Fruit fly (Drosophila melanogaster): Measurements from ENCODE around the gene CG11656.

The CG11656 gene

DNA sequence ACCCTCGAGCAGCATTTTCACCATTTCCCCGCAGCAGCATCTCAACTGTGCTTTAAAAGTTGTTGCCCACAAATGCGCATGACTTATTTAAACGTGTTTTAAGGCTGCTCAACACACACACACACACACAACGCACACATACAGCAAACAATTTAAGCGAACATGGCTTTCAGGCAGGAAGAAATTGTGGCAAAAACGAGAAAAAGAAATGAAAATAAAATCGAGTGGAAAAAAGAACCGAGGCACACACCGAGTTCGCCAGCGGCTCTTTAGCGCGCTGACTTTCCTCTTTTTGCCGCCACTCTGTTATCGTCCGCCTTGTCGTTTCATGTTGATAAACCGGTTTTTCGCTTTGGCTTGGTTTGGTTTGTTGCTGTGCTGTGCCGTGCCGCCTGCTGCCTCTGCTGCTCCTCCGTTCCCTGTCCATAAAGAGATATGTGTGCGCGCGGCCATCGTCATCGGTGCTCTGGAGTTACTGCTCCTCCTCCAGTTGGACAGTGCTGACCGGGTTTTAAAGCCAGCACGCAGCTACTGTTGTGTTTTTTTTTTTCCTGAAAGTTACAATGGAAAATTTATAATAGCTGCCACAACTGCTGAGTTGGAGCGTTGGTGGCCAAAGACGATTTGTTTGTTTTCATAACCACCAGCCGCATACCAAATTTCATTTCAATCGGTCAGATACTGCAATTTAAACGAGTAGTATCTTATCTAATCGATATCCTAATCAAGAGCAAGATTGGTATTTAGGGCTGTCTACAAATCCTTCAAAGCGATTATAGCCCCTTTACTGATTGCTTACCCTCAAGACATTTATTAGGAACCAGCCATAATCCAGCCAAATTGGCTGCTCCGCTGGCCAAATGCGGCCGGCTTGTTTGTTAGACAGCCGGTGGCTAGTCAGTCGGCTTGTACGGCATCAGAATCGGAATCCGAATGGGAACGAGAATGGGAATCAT lies 6.4 kb downstream of the CG11656 start (continued):
- TF ChIP-seq ewg (GFP tag; optimal IDR thresholded peaks at IDR 0.05) (peak; percentile 78), CG12236 (GFP tag; optimal IDR thresholded peaks at IDR 0.05) (no peak), Spps (tag; optimal IDR thresholded peaks at IDR 0.05) (no peak), dpn (GFP tag; optimal IDR thresholded peaks at IDR 0.05) (peak in 1 of 2 experiments; percentile 12), HLH54F (GFP tag; optimal IDR thresholded peaks at IDR 0.05) (peak; percentile 5), Xbp1 (GFP tag; optimal IDR thresholded peaks at IDR 0.05) (no peak), CG1233 (GFP tag; optimal IDR thresholded peaks at IDR 0.05) (peak; percentile 23), CG1647 (GFP tag; optimal IDR thresholded peaks at IDR 0.05) (no peak), al (GFP tag; IDR thresholded peaks at IDR 0.05) (no peak), croc (GFP tag; conservative IDR thresholded peaks at IDR 0.05) (no peak), CG13287 (GFP tag; IDR thresholded peaks at IDR 0.05; ENCODE audit: partially characterized antibody) (no peak; the same call in 1 of the 2 replicates), Med (GFP tag) (peak; percentile 82), CG11560 (tag; IDR thresholded peaks at IDR 0.05) (no peak), ind (GFP tag; optimal IDR thresholded peaks at IDR 0.05) (no peak), Sin3A (optimal IDR thresholded peaks at IDR 0.05) (no peak), CG30431 (GFP tag; optimal IDR thresholded peaks at IDR 0.05) (no peak), danr (GFP tag; IDR thresholded peaks at IDR 0.05) (no peak), Hr51 (GFP tag; optimal IDR thresholded peaks at IDR 0.05) (no peak), CG6272 (GFP tag; IDR thresholded peaks at IDR 0.05) (no peak), CG6254 (GFP tag; optimal IDR thresholded peaks at IDR 0.05) (no peak), vvl (GFP tag; IDR thresholded peaks at IDR 0.05) (no peak), Aef1 (GFP tag; IDR thresholded peaks at IDR 0.05) (no peak), NfI (GFP tag; optimal IDR thresholded peaks at IDR 0.05) (no peak), hb (GFP tag; IDR thresholded peaks at IDR 0.05; ENCODE audit: partially characterized antibody) (no peak), CG6813 (GFP tag; optimal IDR thresholded peaks at IDR 0.05) (no peak), CG31365 (tag; optimal IDR thresholded peaks at IDR 0.05) (no peak), ac (GFP tag; optimal IDR thresholded peaks at IDR 0.05) (no peak), CG14050 (GFP tag; IDR thresholded peaks at IDR 0.05) (no peak), Ets97D (GFP tag; optimal IDR thresholded peaks at IDR 0.05) (no peak), CG8290 (GFP tag; optimal IDR thresholded peaks at IDR 0.05) (no peak), CG8290 (tag; optimal IDR thresholded peaks at IDR 0.05) (peak in 1 of 2 experiments; percentile 35), lmd (GFP tag; IDR thresholded peaks at IDR 0.05) (no peak; the same call in 1 of the 2 replicates), kah (GFP tag; optimal IDR thresholded peaks at IDR 0.05) (no peak), Fer3 (tag; optimal IDR thresholded peaks at IDR 0.05) (no peak), corto (GFP tag; optimal IDR thresholded peaks at IDR 0.05) (peak; percentile 42), BEAF-32 (GFP tag; optimal IDR thresholded peaks at IDR 0.05) (no peak), CG2678 (tag; optimal IDR thresholded peaks at IDR 0.05) (peak; percentile 20), disco-r (GFP tag; optimal IDR thresholded peaks at IDR 0.05) (no peak), CG1792 (GFP tag; optimal IDR thresholded peaks at IDR 0.05) (no peak), CG10654 (GFP tag; optimal IDR thresholded peaks at IDR 0.05) (no peak), Eip74EF (GFP tag; optimal IDR thresholded peaks at IDR 0.05) (no peak), CG1832 (GFP tag; optimal IDR thresholded peaks at IDR 0.05) (no peak), Rx (GFP tag; IDR thresholded peaks at IDR 0.05) (no peak), crc (GFP tag; optimal IDR thresholded peaks at IDR 0.05) (no peak), CTCF (GFP tag; optimal IDR thresholded peaks at IDR 0.05) (no peak), cwo (GFP tag; optimal IDR thresholded peaks at IDR 0.05) (no peak), CG1603 (tag; optimal IDR thresholded peaks at IDR 0.05) (no peak), CG8765 (GFP tag; IDR thresholded peaks at IDR 0.05) (peak; percentile 22; the same call in 1 of the 2 replicates), CG7556 (GFP tag; optimal IDR thresholded peaks at IDR 0.05) (peak; percentile 25)

Measured in whole organism, embryonic.